Worm (Caenorhabditis elegans): ENCODE data around the gene pcdr-1.

Gene pcdr-1

DNA sequence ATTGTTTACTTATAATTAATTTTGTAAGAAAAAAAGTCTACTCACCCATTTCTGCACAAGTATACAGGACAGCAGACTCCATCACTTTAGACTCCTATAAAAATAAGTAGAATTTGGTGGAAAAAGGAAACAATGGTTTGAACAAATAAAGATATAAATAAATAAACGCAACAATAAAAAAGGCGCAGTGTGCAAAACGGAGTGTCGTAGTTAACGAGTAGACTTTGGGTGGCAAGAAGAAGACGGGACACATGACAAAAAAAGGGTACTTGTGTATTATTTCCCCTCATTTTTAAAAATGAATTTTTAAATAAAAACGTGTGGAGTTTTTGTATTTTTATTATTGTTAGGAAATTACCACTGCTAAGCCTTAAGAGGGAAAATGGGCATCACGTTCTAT is 19.3 kb upstream of the pcdr-1 start, which contains the start of gene F59D12.5:
F59D12.5 (minus strand) TSS at position 94 of the 400 bp plus-strand sequence.
- TF ChIP-seq T26A8.4 (GFP tag; IDR thresholded peaks at IDR 0.05) (no peak), T20F7.1 (GFP tag; optimal IDR thresholded peaks at IDR 0.05) (peak; percentile 92), hif-1 (tag; optimal IDR thresholded peaks at IDR 0.05) (no peak), lsy-2 (tag; optimal IDR thresholded peaks at IDR 0.05) (peak in 1 of 2 experiments; percentile 16), dpl-1 (GFP tag; optimal IDR thresholded peaks at IDR 0.05) (no peak), hlh-30 (tag; optimal IDR thresholded peaks at IDR 0.05; ENCODE audit: insufficient read depth) (peak; percentile 67), Y75B8A.6 (GFP tag; IDR thresholded peaks at IDR 0.05) (no peak), nhr-76 (tag; optimal IDR thresholded peaks at IDR 0.05) (no peak), hmg-1.1 (GFP tag; IDR thresholded peaks at IDR 0.05) (no peak), nhr-102 (tag; optimal IDR thresholded peaks at IDR 0.05) (no peak), cey-2 (tag; optimal IDR thresholded peaks at IDR 0.05; ENCODE audit: borderline replicate concordance, insufficient read depth) (no peak), daf-19 (GFP tag; conservative IDR thresholded peaks at IDR 0.05) (no peak), skn-1 (tag; optimal IDR thresholded peaks at IDR 0.05) (no peak), F26F4.8 (GFP tag; conservative IDR thresholded peaks at IDR 0.05) (no peak), nhr-10 (tag; optimal IDR thresholded peaks at IDR 0.05) (no peak), mep-1 (tag; optimal IDR thresholded peaks at IDR 0.05) (no peak), zfp-2 (tag; optimal IDR thresholded peaks at IDR 0.05) (no peak), fkh-10 (GFP tag; optimal IDR thresholded peaks at IDR 0.05) (no peak), lin-38 (GFP tag; IDR thresholded peaks at IDR 0.05) (no peak), nhr-6 (tag; optimal IDR thresholded peaks at IDR 0.05) (no peak), mxl-3 (GFP tag; optimal IDR thresholded peaks at IDR 0.05) (no peak), daf-12 (tag; optimal IDR thresholded peaks at IDR 0.05) (no peak)

DNA sequence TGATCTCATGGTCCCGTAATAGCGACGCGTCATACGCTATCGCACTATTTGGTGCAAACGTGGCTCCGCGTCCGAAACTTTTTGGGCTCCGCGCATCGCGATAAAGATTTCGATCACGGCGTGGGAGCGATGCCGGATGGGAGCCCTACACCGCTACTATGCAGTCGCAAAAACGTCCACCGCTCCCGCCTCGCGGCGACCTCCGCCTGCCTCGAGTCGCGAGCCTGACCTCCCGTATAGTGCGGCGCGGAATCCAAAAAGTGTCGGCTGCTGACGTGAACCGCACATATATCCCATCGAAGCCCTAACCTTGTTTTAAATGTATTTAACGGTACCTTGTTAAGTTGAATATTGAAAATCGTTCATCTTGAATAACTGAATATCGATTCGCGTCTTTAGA is 16.1 kb upstream of the pcdr-1 start:
- TF ChIP-seq attf-4 (tag; optimal IDR thresholded peaks at IDR 0.05) (no peak), dmd-9 (GFP tag; IDR thresholded peaks at IDR 0.05) (0 out of 2 replicates have a peak, but pooled peaks have one; percentile 15), aha-1 (tag) (peak; percentile 9), ceh-62 (tag; optimal IDR thresholded peaks at IDR 0.05) (no peak), ces-1 (GFP tag; optimal IDR thresholded peaks at IDR 0.05) (no peak), set-16 (GFP tag; IDR thresholded peaks at IDR 0.05) (peak; percentile 90)

DNA sequence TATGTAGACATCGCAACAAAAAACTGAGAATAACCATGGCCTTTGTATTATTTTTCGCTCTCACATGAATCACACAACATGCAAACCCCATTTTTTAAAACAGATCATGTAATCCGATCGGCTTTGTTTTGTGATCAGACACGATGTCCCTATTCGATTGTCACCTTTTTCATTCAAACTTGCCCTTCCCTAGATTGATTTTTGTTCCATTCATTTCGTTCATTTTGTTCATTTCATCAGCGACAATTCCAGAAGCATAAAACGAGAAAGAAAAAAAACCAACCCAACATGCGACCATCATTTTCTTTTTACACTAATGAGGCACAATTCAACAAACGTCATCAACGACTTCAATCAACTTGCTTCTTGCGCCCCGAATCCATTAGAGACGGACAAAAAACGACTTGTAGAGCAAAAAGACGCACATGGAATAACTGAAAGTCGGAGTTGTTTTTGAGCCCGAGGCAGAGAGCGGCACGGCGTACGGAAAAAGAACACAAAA is 15.6 kb upstream of the pcdr-1 start, which contains the start of gene F59D12.3:
F59D12.3 (minus strand) TSS at position 51 of the 502 bp plus-strand sequence.
- no peak for TF ChIP-seq daf-16 (GFP tag; optimal IDR thresholded peaks at IDR 0.05)
- TF ChIP-seq daf-16 (tag; optimal IDR thresholded peaks at IDR 0.05), result no peak
- TF ChIP-seq zfp-3 (GFP tag; conservative IDR thresholded peaks at IDR 0.05), result no peak
- TF ChIP-seq php-3 (GFP tag; IDR thresholded peaks at IDR 0.05), result no peak
- no peak for TF ChIP-seq zag-1 (tag; optimal IDR thresholded peaks at IDR 0.05)
- no peak for TF ChIP-seq lin-29 (GFP tag; IDR thresholded peaks at IDR 0.05)
- TF ChIP-seq T26A8.4 (GFP tag; IDR thresholded peaks at IDR 0.05), result no peak
- no peak for TF ChIP-seq mes-2 (tag; optimal IDR thresholded peaks at IDR 0.05; ENCODE audit: poor library complexity, severe bottlenecking)
- TF ChIP-seq ces-1 (GFP tag; optimal IDR thresholded peaks at IDR 0.05), result no peak
- TF ChIP-seq aly-2 (tag; optimal IDR thresholded peaks at IDR 0.05), result no peak
- no peak for TF ChIP-seq daf-19 (GFP tag; conservative IDR thresholded peaks at IDR 0.05)
- TF ChIP-seq unc-130 (GFP tag; optimal IDR thresholded peaks at IDR 0.05), result no peak
- TF ChIP-seq saeg-2 (GFP tag; IDR thresholded peaks at IDR 0.05), result no peak
